Worm (Caenorhabditis elegans): Measurements from ENCODE around the gene srj-52.

- no peak for TF ChIP-seq egl-18 (GFP tag; IDR thresholded peaks at IDR 0.05)
- TF ChIP-seq somi-1 (GFP tag; optimal IDR thresholded peaks at IDR 0.05): no peak
- no peak for TF ChIP-seq cebp-2 (GFP tag; IDR thresholded peaks at IDR 0.05)
- TF ChIP-seq rcor-1 (GFP tag; IDR thresholded peaks at IDR 0.05): no peak
- TF ChIP-seq sptf-2 (GFP tag; optimal IDR thresholded peaks at IDR 0.05): no peak
- no peak for TF ChIP-seq madf-3 (GFP tag; IDR thresholded peaks at IDR 0.05)
- no peak for TF ChIP-seq let-526 (GFP tag; IDR thresholded peaks at IDR 0.05)
- no peak for TF ChIP-seq pha-4 (tag; optimal IDR thresholded peaks at IDR 0.05)
- TF ChIP-seq pbrm-1 (GFP tag; IDR thresholded peaks at IDR 0.05): no peak
- no peak for TF ChIP-seq madf-10 (tag; optimal IDR thresholded peaks at IDR 0.05)
- TF ChIP-seq zim-3 (tag; optimal IDR thresholded peaks at IDR 0.05): no peak
- TF ChIP-seq Y95B8A.8 (GFP tag; IDR thresholded peaks at IDR 0.05): no peak
- no peak for TF ChIP-seq unc-62 (GFP tag; optimal IDR thresholded peaks at IDR 0.05)
Measured at ce11 chrV:692720-693422, 2.9 kb downstream of the srj-52 start, which contains the start of gene srx-4.

Data from whole organism, young adult.